Fruit fly (Drosophila melanogaster) whole organism, embryonic: Measurements from ENCODE around the gene vir-1.

ENCODE experiments used
- Adf1 ChIP-seq: fragments of 200-800 bp; sonication (Bioruptor generic); IDR thresholded peaks from 2 replicates; pipeline ENCODE4 v1.3.6; 2022; ENCODE audit warnings: missing biosample characterization, missing genetic modification characterization
- Asciz ChIP-seq: fragments of 200-800 bp; sonication (Bioruptor generic); optimal IDR thresholded peaks from 2 replicates; lab custom pipeline; 2017; ENCODE audit warnings: missing biosample characterization, mild to moderate bottlenecking, missing genetic modification characterization, missing genetic modification reagents
- CG10267 ChIP-seq: fragments of 200-800 bp; sonication (Bioruptor generic); optimal IDR thresholded peaks from 2 replicates; lab custom pipeline; 2018; ENCODE audit warnings: missing biosample characterization, mild to moderate bottlenecking, missing genetic modification characterization, moderate library complexity
- CG10565 ChIP-seq: fragments of 200-800 bp; sonication (Bioruptor generic); optimal IDR thresholded peaks from 3 replicates; lab custom pipeline; 2016; ENCODE audit warnings: missing biosample characterization, mild to moderate bottlenecking, missing genetic modification characterization
- CG11247 ChIP-seq: fragments of 200-800 bp; sonication (Bioruptor generic); IDR thresholded peaks from 2 replicates; pipeline ENCODE4 v1.3.6; 2022; ENCODE audit warnings: missing biosample characterization, missing genetic modification characterization
- CG11723 ChIP-seq: fragments of 200-800 bp; sonication (Bioruptor generic); optimal IDR thresholded peaks from 2 replicates; lab custom pipeline; 2017; ENCODE audit warnings: missing biosample characterization, mild to moderate bottlenecking, missing genetic modification characterization
- CG12391 ChIP-seq: fragments of 200-800 bp; sonication (Bioruptor generic); optimal IDR thresholded peaks from 3 replicates; lab custom pipeline; 2018; ENCODE audit warnings: missing biosample characterization, mild to moderate bottlenecking, missing genetic modification characterization, moderate library complexity
- CG12659 ChIP-seq: fragments of 200-800 bp; sonication (Bioruptor generic); optimal IDR thresholded peaks from 3 replicates; lab custom pipeline; 2017; ENCODE audit warnings: mild to moderate bottlenecking, missing biosample characterization, missing genetic modification reagents, missing genetic modification characterization
- CG14014 ChIP-seq: fragments of 200-800 bp; sonication (Bioruptor generic); IDR thresholded peaks from 2 replicates; pipeline ENCODE4 v1.3.6; 2022; ENCODE audit warnings: missing biosample characterization, missing genetic modification characterization
- CG14050 ChIP-seq: fragments of 200-800 bp; sonication (Bioruptor generic); IDR thresholded peaks from 3 replicates; pipeline ENCODE4 v1.3.6; 2022; ENCODE audit warnings: missing biosample characterization, missing genetic modification characterization
- CG15073 ChIP-seq: fragments of 200-800 bp; sonication (Bioruptor generic); optimal IDR thresholded peaks from 2 replicates; lab custom pipeline; 2016; ENCODE audit warnings: missing biosample characterization, missing genetic modification characterization
- CG15479 ChIP-seq: fragments of 200-800 bp; sonication (Bioruptor generic); optimal IDR thresholded peaks from 3 replicates; lab custom pipeline; 2019; ENCODE audit warnings: missing biosample characterization, mild to moderate bottlenecking, missing genetic modification characterization, moderate library complexity
- CG1602 ChIP-seq: fragments of 200-800 bp; sonication (Bioruptor generic); optimal IDR thresholded peaks from 3 replicates; lab custom pipeline; 2016; ENCODE audit warnings: missing biosample characterization, missing genetic modification characterization
- CG17612 ChIP-seq: fragments of 200-800 bp; sonication (Bioruptor generic); IDR thresholded peaks from 2 replicates; pipeline ENCODE4 v1.3.6; 2022; ENCODE audit warnings: missing biosample characterization, missing genetic modification characterization
- CG17829 ChIP-seq: fragments of 200-800 bp; optimal IDR thresholded peaks from 2 replicates; lab custom pipeline; 2019; ENCODE audit warnings: missing biosample characterization, mild to moderate bottlenecking, missing genetic modification characterization, moderate library complexity
- CG18262 ChIP-seq: fragments of 200-800 bp; optimal IDR thresholded peaks from 3 replicates; lab custom pipeline; 2019; ENCODE audit warnings: missing biosample characterization, mild to moderate bottlenecking, missing genetic modification characterization, moderate library complexity
- CG18619 ChIP-seq: fragments of 200-800 bp; sonication (Bioruptor generic); optimal IDR thresholded peaks from 3 replicates; lab custom pipeline; 2017; ENCODE audit warnings: missing biosample characterization, mild to moderate bottlenecking, missing genetic modification characterization
- CG32767 ChIP-seq: fragments of 200-800 bp; sonication (Bioruptor generic); IDR thresholded peaks from 2 replicates; pipeline ENCODE4 v1.3.6; 2022; ENCODE audit warnings: missing biosample characterization, missing genetic modification characterization
- CG3281 ChIP-seq: fragments of 200-800 bp; sonication (Bioruptor generic); optimal IDR thresholded peaks from 3 replicates; lab custom pipeline; 2017; ENCODE audit warnings: missing biosample characterization, mild to moderate bottlenecking, missing genetic modification characterization
- CG3838 ChIP-seq: fragments of 200-800 bp; sonication (Bioruptor generic); optimal IDR thresholded peaks from 3 replicates; lab custom pipeline; 2016; ENCODE audit warnings: missing biosample characterization, missing genetic modification characterization
- CG42726 ChIP-seq: fragments of 200-800 bp; sonication (Bioruptor generic); IDR thresholded peaks from 2 replicates; pipeline ENCODE4 v1.3.6; 2022; ENCODE audit warnings: missing biosample characterization, missing genetic modification characterization; ENCODE audit not compliant: partially characterized antibody
- CG4820 ChIP-seq: fragments of 200-800 bp; sonication (Bioruptor generic); optimal IDR thresholded peaks from 3 replicates; lab custom pipeline; 2016; ENCODE audit warnings: missing biosample characterization, missing genetic modification characterization
- CG5953 ChIP-seq: fragments of 200-800 bp; sonication (Bioruptor generic); IDR thresholded peaks from 2 replicates; pipeline ENCODE4 v1.3.6; 2022; ENCODE audit warnings: missing biosample characterization, missing genetic modification characterization
- CG6654 ChIP-seq: fragments of 200-800 bp; sonication (Bioruptor generic); optimal IDR thresholded peaks from 2 replicates; lab custom pipeline; 2017; ENCODE audit warnings: missing biosample characterization, mild to moderate bottlenecking, missing genetic modification characterization
- CTCF ChIP-seq: fragments of 200-800 bp; sonication (Bioruptor generic); optimal IDR thresholded peaks from 2 replicates; lab custom pipeline; 2017; ENCODE audit warnings: missing biosample characterization, mild to moderate bottlenecking, missing genetic modification characterization, moderate library complexity
- Eip74EF ChIP-seq, 2 experiments: fragments of 200-800 bp in 1 of 2; fragments of >200 bp in 1 of 2; sonication (Bioruptor generic) in 1 of 2; optimal IDR thresholded peaks; 2 replicates each; lab custom pipeline; 2017 to 2019; ENCODE audit warnings: missing biosample characterization in 2 of 2, missing genetic modification characterization in 2 of 2, mild to moderate bottlenecking in 1 of 2, moderate library complexity in 1 of 2
- Fer2 ChIP-seq: fragments of 200-800 bp; sonication (Bioruptor generic); optimal IDR thresholded peaks from 2 replicates; lab custom pipeline; 2018; ENCODE audit warnings: missing biosample characterization, mild to moderate bottlenecking, missing genetic modification characterization, moderate library complexity
- HmgD ChIP-seq: fragments of 200-800 bp; sonication (Bioruptor generic); optimal IDR thresholded peaks from 3 replicates; lab custom pipeline; 2016; ENCODE audit warnings: missing biosample characterization, missing genetic modification characterization
- Hmr ChIP-seq: fragments of 200-800 bp; sonication (Bioruptor generic); optimal IDR thresholded peaks from 3 replicates; lab custom pipeline; 2017; ENCODE audit warnings: mild to moderate bottlenecking, missing biosample characterization, missing genetic modification reagents, missing genetic modification characterization
- Med ChIP-seq: fragments of 200-800 bp; sonication (Bioruptor generic); peaks from one replicate; lab custom pipeline; 2016; ENCODE audit warnings: missing biosample characterization, missing genetic modification characterization, mild to moderate bottlenecking, inconsistent platforms, moderate library complexity
- Scr ChIP-seq: fragments of 200-800 bp; sonication (Bioruptor generic); IDR thresholded peaks from 2 replicates; pipeline ENCODE4 v1.3.6; 2022; ENCODE audit warnings: missing biosample characterization, missing genetic modification characterization; ENCODE audit not compliant: partially characterized antibody
- Six4 ChIP-seq: fragments of 200-800 bp; sonication (Bioruptor generic); optimal IDR thresholded peaks from 2 replicates; lab custom pipeline; 2016; ENCODE audit warnings: missing biosample characterization, missing genetic modification characterization
- Stat92E ChIP-seq, 3 experiments: fragments of >200 bp in 2 of 3; fragments of 200-800 bp in 1 of 3; sonication (Bioruptor generic) in 1 of 3; optimal IDR thresholded peaks; 2 replicates each; lab custom pipeline; 2017 to 2019; ENCODE audit warnings: missing biosample characterization in 3 of 3, missing genetic modification characterization in 3 of 3, mild to moderate bottlenecking in 1 of 3, moderate library complexity in 1 of 3
- Trl ChIP-seq, 3 experiments: fragments of >200 bp in 2 of 3; fragments of 200-800 bp in 1 of 3; sonication (Bioruptor generic) in 1 of 3; optimal IDR thresholded peaks; 2 replicates in 1 of 3; 3 replicates in 2 of 3; lab custom pipeline; 2016 to 2017; ENCODE audit warnings: missing biosample characterization in 1 of 3, missing genetic modification characterization in 1 of 3
- Vsx1 ChIP-seq: fragments of 200-800 bp; sonication (Bioruptor generic); optimal IDR thresholded peaks from 2 replicates; lab custom pipeline; 2017; ENCODE audit warnings: missing biosample characterization, mild to moderate bottlenecking, missing genetic modification characterization, missing genetic modification reagents
- ash1 ChIP-seq: fragments of 200-800 bp; sonication (Bioruptor generic); optimal IDR thresholded peaks from 2 replicates; lab custom pipeline; 2018; ENCODE audit warnings: missing biosample characterization, mild to moderate bottlenecking, missing genetic modification characterization
- dimm ChIP-seq: fragments of 200-800 bp; sonication (Bioruptor generic); IDR thresholded peaks from 2 replicates; pipeline ENCODE4 v1.3.6; 2022; ENCODE audit warnings: missing biosample characterization, missing genetic modification characterization
- gcm ChIP-seq: fragments of 200-800 bp; sonication (Bioruptor generic); optimal IDR thresholded peaks from 2 replicates; lab custom pipeline; 2019; ENCODE audit warnings: missing biosample characterization, mild to moderate bottlenecking, missing genetic modification characterization, moderate library complexity
- jing ChIP-seq: fragments of 200-800 bp; sonication (Bioruptor generic); optimal IDR thresholded peaks from 2 replicates; lab custom pipeline; 2018; ENCODE audit warnings: missing biosample characterization, mild to moderate bottlenecking, missing genetic modification characterization
- mld ChIP-seq: fragments of 200-800 bp; sonication (Bioruptor generic); IDR thresholded peaks from 3 replicates; pipeline ENCODE4 v1.3.6; 2022; ENCODE audit warnings: missing biosample characterization, missing genetic modification characterization; ENCODE audit not compliant: partially characterized antibody
- pan ChIP-seq, 4 experiments: fragments of >200 bp in 3 of 4; fragments of 200-800 bp in 1 of 4; sonication (Bioruptor generic) in 1 of 4; optimal IDR thresholded peaks in 3 of 4; IDR thresholded peaks in 1 of 4; 2 replicates each; pipeline versions ENCODE4 v1.3.6 to Lab custom; 2017 to 2022; ENCODE audit warnings: missing biosample characterization in 2 of 4, missing genetic modification characterization in 2 of 4, mixed read lengths in 1 of 4
- pnt ChIP-seq: fragments of 200-800 bp; sonication (Bioruptor generic); optimal IDR thresholded peaks from 3 replicates; lab custom pipeline; 2016; ENCODE audit warnings: missing biosample characterization, missing genetic modification characterization
- sqz ChIP-seq: fragments of 200-800 bp; sonication (Bioruptor generic); optimal IDR thresholded peaks from 3 replicates; lab custom pipeline; 2018; ENCODE audit warnings: missing biosample characterization, mild to moderate bottlenecking, missing genetic modification characterization
- stc ChIP-seq: fragments of 200-800 bp; sonication (Bioruptor generic); IDR thresholded peaks from 2 replicates; pipeline ENCODE4 v1.3.6; 2022; ENCODE audit warnings: missing biosample characterization, missing genetic modification characterization
- trh ChIP-seq: fragments of 200-800 bp; sonication (Bioruptor generic); optimal IDR thresholded peaks from 2 replicates; lab custom pipeline; 2016; ENCODE audit warnings: missing biosample characterization, missing genetic modification characterization
- z ChIP-seq: fragments of 200-800 bp; sonication (Bioruptor generic); IDR thresholded peaks from 3 replicates; pipeline ENCODE4 v1.3.6; 2022; ENCODE audit warnings: missing biosample characterization, missing genetic modification characterization

The vir-1 gene

dm6 chr2L:12463037-12463436, 39.8 kb upstream of the vir-1 start (continued):
- TF ChIP-seq Trl (optimal IDR thresholded peaks at IDR 0.05; lab: Kevin White, UChicago) (no peak), Trl (GFP tag; optimal IDR thresholded peaks at IDR 0.05; lab: Kevin White, UChicago) (no peak), CG11247 (no peak), CG32767 (GFP tag; lab: Robert Waterston, UW) (no peak), Hmr (GFP tag; lab: Kevin White, UChicago) (peak; percentile 27), CG5953 (no peak), mld (GFP tag; lab: Robert Waterston, UW) (no peak), CG14014 (GFP tag; lab: Robert Waterston, UW) (no peak; the same call in 1 of the 2 replicates), stc (GFP tag; lab: Robert Waterston, UW) (no peak), CG17829 (no peak), CG3281 (peak; percentile 31), Stat92E (GFP tag; optimal IDR thresholded peaks at IDR 0.05; lab: Kevin White, UChicago) (no peak), CG17612 (GFP tag; lab: Robert Waterston, UW) (no peak), CTCF (GFP tag; lab: Kevin White, UChicago) (no peak), CG15073 (GFP tag; lab: Kevin White, UChicago) (no peak), CG3838 (no peak), CG14050 (no peak), CG1602 (GFP tag; lab: Kevin White, UChicago) (no peak), dimm (no peak)

- peak; percentile 86 for TF ChIP-seq CG3281
- peak; percentile 75 for TF ChIP-seq CG18619 (GFP tag; lab: Kevin White, UChicago)
- TF ChIP-seq ash1 (GFP tag; lab: Kevin White, UChicago): peak; percentile 48
- peak; percentile 92 for TF ChIP-seq sqz (GFP tag; lab: Kevin White, UChicago)
- no peak for TF ChIP-seq CG4820 (GFP tag; lab: Kevin White, UChicago)
- no peak for TF ChIP-seq CG6654
- peak in 1 of 2 experiments; percentile 59 for TF ChIP-seq Eip74EF (GFP tag; optimal IDR thresholded peaks at IDR 0.05; lab: Kevin White, UChicago)
- TF ChIP-seq CG17612 (GFP tag; lab: Robert Waterston, UW): no peak
- TF ChIP-seq gcm (GFP tag; lab: Kevin White, UChicago): peak; percentile 65
- peak; percentile 20 for TF ChIP-seq CG12391 (tag; lab: Kevin White, UChicago)
- no peak for TF ChIP-seq pan (optimal IDR thresholded peaks at IDR 0.05; lab: Kevin White, UChicago)
- TF ChIP-seq pan (GFP tag; optimal IDR thresholded peaks at IDR 0.05 in 1 of 2, IDR thresholded peaks at IDR 0.05 in 1 of 2): peak in 1 of 2 experiments; percentile 49
- TF ChIP-seq CG10267 (tag; lab: Kevin White, UChicago): no peak
- peak; percentile 55 for TF ChIP-seq CG18262
- no peak for TF ChIP-seq CG10565 (GFP tag; lab: Kevin White, UChicago)
- TF ChIP-seq pnt: peak; percentile 1
- TF ChIP-seq Six4: no peak
- TF ChIP-seq Asciz: peak; percentile 60
- peak; percentile 42 for TF ChIP-seq CG11723 (GFP tag; lab: Kevin White, UChicago)
- peak; percentile 51 for TF ChIP-seq Fer2 (tag; lab: Kevin White, UChicago)
- peak; percentile 94 for TF ChIP-seq Med
- TF ChIP-seq HmgD (GFP tag; lab: Kevin White, UChicago): no peak
- TF ChIP-seq trh (GFP tag; lab: Kevin White, UChicago): no peak
- TF ChIP-seq CG32767 (GFP tag; lab: Robert Waterston, UW): peak; percentile 83; the same call in 1 of the 2 replicates
- TF ChIP-seq CG12659 (GFP tag; lab: Kevin White, UChicago): peak; percentile 69
- TF ChIP-seq Adf1 (GFP tag; lab: Robert Waterston, UW): peak; percentile 35; the same call in 1 of the 2 replicates
- peak; percentile 69 for TF ChIP-seq Vsx1 (GFP tag; lab: Kevin White, UChicago)
- TF ChIP-seq jing (GFP tag; lab: Kevin White, UChicago): no peak
- TF ChIP-seq Scr: peak; percentile 27; the same call in 1 of the 2 replicates
- peak; percentile 85 for TF ChIP-seq CG15479
- peak; percentile 38; the same call in 1 of the 2 replicates for TF ChIP-seq CG42726 (GFP tag; lab: Robert Waterston, UW)
- TF ChIP-seq z (GFP tag; lab: Robert Waterston, UW): peak; percentile 96
Measured at dm6 chr2L:12460767-12461739, 37.8 kb upstream of the vir-1 start.
